Fruit fly (Drosophila melanogaster) Kc167 (cell line): ENCODE measurements around the gene Noc2.

Source experiments
- h ChIP-seq: fragments of >200 bp; optimal IDR thresholded peaks from 3 replicates; lab custom pipeline; 2018; ENCODE audit warnings: missing external identifiers
- insv ChIP-seq: fragments of >200 bp; optimal IDR thresholded peaks from 3 replicates; lab custom pipeline; 2018; ENCODE audit warnings: missing external identifiers

DNA sequence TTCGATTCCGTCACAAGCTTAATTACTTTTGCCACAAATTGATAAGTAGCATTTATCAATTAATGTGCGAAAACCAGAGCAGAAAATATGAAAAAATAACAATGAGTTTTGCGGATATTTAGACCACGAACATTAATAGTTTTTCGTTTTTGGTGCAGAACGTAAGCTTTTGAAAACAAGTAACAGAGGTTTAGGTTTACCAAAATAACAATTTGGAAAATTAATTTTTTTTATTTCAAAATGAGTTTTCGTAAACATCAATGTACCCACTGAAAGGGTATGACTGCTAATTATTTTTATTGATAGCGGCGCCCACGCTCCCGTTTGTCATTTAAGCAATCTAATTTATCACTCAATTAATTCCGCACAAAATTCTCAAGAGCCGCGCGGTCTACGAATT is 31.9 kb downstream of the Noc2 start:
- TF ChIP-seq insv (no peak), h (lab: Kevin White, UChicago) (no peak)
